Comparison of ENCODE assay signal across 4 worm cellular contexts in genomic region chrIII:3112001-3112400, ce11.
A peak's percentile ranks its signal among the peaks of the same experiment; 100 is the strongest.
TF ChIP-seq lines count a peak whose summit lies in the region.

No protein-coding gene starts in this region.

TF ChIP-seq in whole organism, L2 larva, 48 proteins besides CTCF, POLR2A, EP300 and RAD21:
- TF ChIP-seq aly-2 (tag; optimal IDR thresholded peaks at IDR 0.05; lab: Kevin White, UChicago) (no peak), gmeb-1 (tag; optimal IDR thresholded peaks at IDR 0.05; lab: Kevin White, UChicago) (peak; percentile 5)

TF ChIP-seq in whole organism, L3 larva, 47 proteins besides CTCF, POLR2A, EP300 and RAD21:
- TF ChIP-seq ama-1 (optimal IDR thresholded peaks at IDR 0.05; lab: Kevin White, UChicago): no peak
- TF ChIP-seq fos-1 (tag; optimal IDR thresholded peaks at IDR 0.05; lab: Kevin White, UChicago): no peak
- TF ChIP-seq elt-2 (tag; optimal IDR thresholded peaks at IDR 0.05; lab: Kevin White, UChicago): peak; percentile 23
- no peak for TF ChIP-seq aly-2 (tag; optimal IDR thresholded peaks at IDR 0.05; lab: Kevin White, UChicago)
- no peak for TF ChIP-seq ceh-16 (tag; optimal IDR thresholded peaks at IDR 0.05; lab: Kevin White, UChicago)
- no peak for TF ChIP-seq snpc-4 (tag; optimal IDR thresholded peaks at IDR 0.05; lab: Kevin White, UChicago)
- no peak for TF ChIP-seq fkh-10 (GFP tag; optimal IDR thresholded peaks at IDR 0.05; lab: Kevin White, UChicago)
- TF ChIP-seq jun-1 (tag; optimal IDR thresholded peaks at IDR 0.05; lab: Kevin White, UChicago): no peak
TF ChIP-seq in whole organism, L3 larva: peak in this region for 1.

TF ChIP-seq in whole organism, L4 larva, 104 proteins besides CTCF, POLR2A, EP300 and RAD21 (continues in another document):
- no peak for TF ChIP-seq dmd-8 (GFP tag; IDR thresholded peaks at IDR 0.05; lab: Robert Waterston, UW)
- TF ChIP-seq rbr-2 (tag; optimal IDR thresholded peaks at IDR 0.05; lab: Kevin White, UChicago): no peak
- TF ChIP-seq R02D3.7 (tag; optimal IDR thresholded peaks at IDR 0.05; lab: Kevin White, UChicago): no peak
- no peak for TF ChIP-seq F49E8.2 (tag; optimal IDR thresholded peaks at IDR 0.05; lab: Kevin White, UChicago; ENCODE audit: borderline replicate concordance)
- TF ChIP-seq Y105C5A.15 (GFP tag; IDR thresholded peaks at IDR 0.05; lab: Robert Waterston, UW): no peak
- no peak for TF ChIP-seq mdt-29 (GFP tag; IDR thresholded peaks at IDR 0.05; lab: Robert Waterston, UW)
- TF ChIP-seq spr-1 (tag; optimal IDR thresholded peaks at IDR 0.05; lab: Kevin White, UChicago): no peak
- TF ChIP-seq mxl-3 (GFP tag; optimal IDR thresholded peaks at IDR 0.05; lab: Kevin White, UChicago): no peak
- no peak for TF ChIP-seq lin-1 (GFP tag; IDR thresholded peaks at IDR 0.05; lab: Robert Waterston, UW)
- TF ChIP-seq T26A8.4 (GFP tag; IDR thresholded peaks at IDR 0.05; lab: Robert Waterston, UW): peak; percentile 46; the same call in 1 of the 2 replicates
- 0 out of 2 replicates have a peak, but pooled peaks have one; percentile 17 for TF ChIP-seq nhr-42 (GFP tag; IDR thresholded peaks at IDR 0.05; lab: Robert Waterston, UW)
- TF ChIP-seq nhr-11 (tag; optimal IDR thresholded peaks at IDR 0.05; lab: Kevin White, UChicago): no peak
- TF ChIP-seq egl-43 (GFP tag; IDR thresholded peaks at IDR 0.05; lab: Robert Waterston, UW): 0 out of 2 replicates have a peak, but pooled peaks have one; percentile 20
- peak; percentile 39; the same call in 1 of the 2 replicates for TF ChIP-seq Y48G9A.11 (GFP tag; IDR thresholded peaks at IDR 0.05; lab: Robert Waterston, UW)
- TF ChIP-seq madf-5 (GFP tag; IDR thresholded peaks at IDR 0.05; lab: Robert Waterston, UW): 0 out of 4 replicates have a peak, but pooled peaks of 1 of the 2 experiments have one; percentile 7
- TF ChIP-seq zag-1 (tag; optimal IDR thresholded peaks at IDR 0.05; lab: Kevin White, UChicago): no peak
- peak; percentile 15 for TF ChIP-seq F10B5.3 (tag; optimal IDR thresholded peaks at IDR 0.05; lab: Kevin White, UChicago)
- no peak for TF ChIP-seq dmd-6 (GFP tag; IDR thresholded peaks at IDR 0.05; lab: Robert Waterston, UW)
- peak; percentile 22 for TF ChIP-seq nhr-48 (tag; optimal IDR thresholded peaks at IDR 0.05; lab: Kevin White, UChicago)
- no peak for TF ChIP-seq F37D6.2 (tag; optimal IDR thresholded peaks at IDR 0.05; lab: Kevin White, UChicago)
- TF ChIP-seq lim-7 (GFP tag; IDR thresholded peaks at IDR 0.05; lab: Robert Waterston, UW): peak; percentile 75; the same call in 1 of the 2 replicates
- 0 out of 2 replicates have a peak, but pooled peaks have one; percentile 68 for TF ChIP-seq Y75B8A.6 (GFP tag; IDR thresholded peaks at IDR 0.05; lab: Robert Waterston, UW)
- no peak for TF ChIP-seq sdz-12 (GFP tag; optimal IDR thresholded peaks at IDR 0.05; lab: Kevin White, UChicago)
- TF ChIP-seq ceh-82 (tag; optimal IDR thresholded peaks at IDR 0.05; lab: Kevin White, UChicago): no peak
- TF ChIP-seq hmg-1.1 (GFP tag; IDR thresholded peaks at IDR 0.05; lab: Robert Waterston, UW): peak; percentile 37; the same call in 1 of the 2 replicates
- peak; percentile 31 for TF ChIP-seq dve-1 (tag; optimal IDR thresholded peaks at IDR 0.05; lab: Kevin White, UChicago; ENCODE audit: insufficient read depth)
- no peak for TF ChIP-seq nhr-10 (tag; optimal IDR thresholded peaks at IDR 0.05; lab: Kevin White, UChicago)
- no peak for TF ChIP-seq daf-16 (GFP tag; optimal IDR thresholded peaks at IDR 0.05; lab: Kevin White, UChicago)
- TF ChIP-seq daf-16 (tag; optimal IDR thresholded peaks at IDR 0.05; lab: Kevin White, UChicago): peak; percentile 25
- TF ChIP-seq F26F4.8 (GFP tag; conservative IDR thresholded peaks at IDR 0.05; lab: Robert Waterston, UW): 0 out of 2 replicates have a peak, but pooled peaks have one; percentile 49
- TF ChIP-seq vab-7 (GFP tag; IDR thresholded peaks at IDR 0.05; lab: Robert Waterston, UW): peak; percentile 66; the same call in 1 of the 2 replicates
- peak; percentile 30 for TF ChIP-seq mes-2 (tag; optimal IDR thresholded peaks at IDR 0.05; lab: Kevin White, UChicago; ENCODE audit: poor library complexity, severe bottlenecking)
- peak; percentile 13 for TF ChIP-seq lin-13 (GFP tag; optimal IDR thresholded peaks at IDR 0.05; lab: Kevin White, UChicago)
- TF ChIP-seq lin-38 (GFP tag; IDR thresholded peaks at IDR 0.05; lab: Robert Waterston, UW): peak; percentile 62
- TF ChIP-seq snpc-1.2 (GFP tag; IDR thresholded peaks at IDR 0.05; lab: Robert Waterston, UW): 0 out of 2 replicates have a peak, but pooled peaks have one; percentile 39
- TF ChIP-seq ZK337.2 (GFP tag; IDR thresholded peaks at IDR 0.05; lab: Robert Waterston, UW): no peak
- TF ChIP-seq daf-12 (tag; optimal IDR thresholded peaks at IDR 0.05; lab: Kevin White, UChicago): no peak
- TF ChIP-seq tag-97 (GFP tag; IDR thresholded peaks at IDR 0.05; lab: Robert Waterston, UW): no peak

TF ChIP-seq in whole organism, young adult, 124 proteins besides CTCF, POLR2A, EP300 and RAD21 (continues in another document):
- TF ChIP-seq xnd-1 (tag; optimal IDR thresholded peaks at IDR 0.05; lab: Kevin White, UChicago) (peak; percentile 16), pbrm-1 (GFP tag; IDR thresholded peaks at IDR 0.05; lab: Robert Waterston, UW) (peak; percentile 66), madf-8 (GFP tag; conservative IDR thresholded peaks at IDR 0.05; lab: Robert Waterston, UW) (no peak), let-526 (GFP tag; IDR thresholded peaks at IDR 0.05; lab: Robert Waterston, UW) (peak; percentile 29; the same call in 1 of the 2 replicates), nhr-90 (tag; optimal IDR thresholded peaks at IDR 0.05; lab: Kevin White, UChicago) (peak; percentile 34), tbp1 (GFP tag; optimal IDR thresholded peaks at IDR 0.05; lab: Kevin White, UChicago) (peak; percentile 86), atf-7 (tag; optimal IDR thresholded peaks at IDR 0.05; lab: Kevin White, UChicago) (no peak), die-1 (tag; optimal IDR thresholded peaks at IDR 0.05; lab: Kevin White, UChicago) (peak; percentile 54), lir-1 (GFP tag; conservative IDR thresholded peaks at IDR 0.05; lab: Robert Waterston, UW) (0 out of 2 replicates have a peak, but pooled peaks have one; percentile 6), B0336.3 (GFP tag; IDR thresholded peaks at IDR 0.05; lab: Robert Waterston, UW) (peak; percentile 51; the same call in 1 of the 2 replicates), ceh-91 (GFP tag; IDR thresholded peaks at IDR 0.05; lab: Robert Waterston, UW) (no peak), ztf-25 (GFP tag; IDR thresholded peaks at IDR 0.05; lab: Robert Waterston, UW) (peak; percentile 77; the same call in 1 of the 2 replicates), B0019.2 (GFP tag; conservative IDR thresholded peaks at IDR 0.05; lab: Robert Waterston, UW) (peak; percentile 47; the same call in 1 of the 2 replicates), hmg-1.2 (GFP tag; IDR thresholded peaks at IDR 0.05; lab: Robert Waterston, UW) (peak; percentile 39; the same call in 1 of the 2 replicates), bed-2 (GFP tag; IDR thresholded peaks at IDR 0.05; lab: Robert Waterston, UW) (0 out of 2 replicates have a peak, but pooled peaks have one; percentile 7), cebp-1 (GFP tag; IDR thresholded peaks at IDR 0.05; lab: Robert Waterston, UW) (no peak), cebp-1 (tag; optimal IDR thresholded peaks at IDR 0.05; lab: Kevin White, UChicago) (peak; percentile 19), rpc-1 (optimal IDR thresholded peaks at IDR 0.05; lab: Kevin White, UChicago) (peak; percentile 56), rpc-1 (tag; optimal IDR thresholded peaks at IDR 0.05; lab: Kevin White, UChicago) (peak; percentile 78), rec-8 (tag; optimal IDR thresholded peaks at IDR 0.05; lab: Kevin White, UChicago) (peak in 1 of 2 experiments; percentile 55), egl-18 (GFP tag; IDR thresholded peaks at IDR 0.05; lab: Robert Waterston, UW) (no peak), ztf-28 (GFP tag; IDR thresholded peaks at IDR 0.05; lab: Robert Waterston, UW) (0 out of 2 replicates have a peak, but pooled peaks have one; percentile 39), hmg-20 (GFP tag; IDR thresholded peaks at IDR 0.05; lab: Robert Waterston, UW) (no peak), ztf-18 (tag; optimal IDR thresholded peaks at IDR 0.05; lab: Kevin White, UChicago) (peak; percentile 4), ztf-3 (GFP tag; optimal IDR thresholded peaks at IDR 0.05; lab: Kevin White, UChicago) (no peak), nhr-120 (GFP tag; IDR thresholded peaks at IDR 0.05; lab: Robert Waterston, UW) (no peak), attf-6 (GFP tag; IDR thresholded peaks at IDR 0.05; lab: Robert Waterston, UW) (0 out of 2 replicates have a peak, but pooled peaks have one; percentile 16), C17E4.6 (GFP tag; IDR thresholded peaks at IDR 0.05; lab: Robert Waterston, UW) (0 out of 2 replicates have a peak, but pooled peaks have one; percentile 28), lin-26 (GFP tag; IDR thresholded peaks at IDR 0.05; lab: Robert Waterston, UW) (peak; percentile 65; the same call in 1 of the 2 replicates), Y53G8AR.9 (GFP tag; conservative IDR thresholded peaks at IDR 0.05; lab: Robert Waterston, UW) (0 out of 2 replicates have a peak, but pooled peaks have one; percentile 14), ccch-3 (GFP tag; optimal IDR thresholded peaks at IDR 0.05; lab: Kevin White, UChicago) (no peak), him-1 (tag; optimal IDR thresholded peaks at IDR 0.05; lab: Kevin White, UChicago) (peak; percentile 94), lsl-1 (GFP tag; optimal IDR thresholded peaks at IDR 0.05; lab: Kevin White, UChicago) (peak; percentile 36), B0261.1 (tag; optimal IDR thresholded peaks at IDR 0.05; lab: Kevin White, UChicago) (peak; percentile 64), let-607 (tag; optimal IDR thresholded peaks at IDR 0.05; lab: Kevin White, UChicago) (peak in 1 of 2 experiments; percentile 4), F23B12.7 (tag; optimal IDR thresholded peaks at IDR 0.05; lab: Kevin White, UChicago; ENCODE audit: insufficient read depth) (no peak), mel-28 (tag; optimal IDR thresholded peaks at IDR 0.05; lab: Kevin White, UChicago; ENCODE audit: borderline replicate concordance) (no peak), D2030.7 (GFP tag; IDR thresholded peaks at IDR 0.05; lab: Robert Waterston, UW) (peak; percentile 60), dox-1 (GFP tag; IDR thresholded peaks at IDR 0.05; lab: Robert Waterston, UW) (0 out of 2 replicates have a peak, but pooled peaks have one; percentile 17), mxl-1 (tag; optimal IDR thresholded peaks at IDR 0.05; lab: Kevin White, UChicago) (peak; percentile 4), madf-6 (GFP tag; IDR thresholded peaks at IDR 0.05; lab: Robert Waterston, UW) (0 out of 2 replicates have a peak, but pooled peaks have one; percentile 48), lin-54 (GFP tag; optimal IDR thresholded peaks at IDR 0.05; lab: Kevin White, UChicago) (peak; percentile 0), F33H1.4 (GFP tag; IDR thresholded peaks at IDR 0.05; lab: Robert Waterston, UW) (peak; percentile 49)
